Worm (Caenorhabditis elegans) whole organism, young adult: ENCODE data around the gene C01B9.4.

Source experiments
- ama-1 ChIP-seq, 3 experiments: fragments of 150-350 bp in 1 of 3; sonication (generic microtip) in 2 of 3; optimal IDR thresholded peaks; 2 replicates each; lab custom pipeline; 2014 to 2018; ENCODE audit warnings: missing biosample characterization in 2 of 3, missing genetic modification characterization in 2 of 3, missing genetic modification reagents in 2 of 3
- ceh-100 ChIP-seq: fragments of 200-800 bp; sonication (Bioruptor generic); IDR thresholded peaks from 2 replicates; pipeline ENCODE4 v1.3.6; 2022; ENCODE audit warnings: missing genetic modification reagents, missing genetic modification characterization, missing compliant biosample characterization
- ceh-91 ChIP-seq: fragments of 200-800 bp; sonication (Bioruptor generic); IDR thresholded peaks from 2 replicates; pipeline ENCODE4 v1.3.6; 2022; ENCODE audit warnings: missing genetic modification reagents, missing genetic modification characterization, missing compliant biosample characterization
- lsy-27 ChIP-seq: sonication (generic microtip); optimal IDR thresholded peaks from 2 replicates; lab custom pipeline; 2017; ENCODE audit warnings: missing genetic modification characterization, mild to moderate bottlenecking, missing compliant biosample characterization, antibody characterized with exemption, missing genotype, borderline replicate concordance; ENCODE audit not compliant: insufficient read depth
- ztf-26 ChIP-seq: sonication (generic microtip); optimal IDR thresholded peaks from 2 replicates; lab custom pipeline; 2017; ENCODE audit warnings: missing genetic modification characterization, missing compliant biosample characterization

DNA sequence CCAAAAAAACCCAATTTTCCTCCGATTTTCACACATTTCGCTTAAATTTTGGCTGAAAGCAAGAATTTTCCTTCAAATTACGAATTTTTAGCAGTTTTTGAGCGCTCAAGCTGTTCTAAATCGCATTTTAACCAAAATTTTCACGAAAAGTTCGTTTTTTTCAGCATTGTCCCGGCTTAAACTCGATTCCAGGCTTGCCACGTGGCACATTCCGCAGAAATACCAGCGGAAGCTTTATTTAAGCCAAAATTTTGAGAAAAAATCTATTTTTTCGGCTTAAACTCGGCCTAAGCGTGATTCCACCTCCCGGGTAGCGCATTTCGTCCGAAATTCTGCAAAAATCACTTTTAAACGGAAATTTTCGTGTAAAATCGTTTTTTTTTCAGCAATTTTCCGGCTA, 60.0 kb downstream of the C01B9.4 start:
- TF ChIP-seq lsy-27 (no peak), ceh-100 (GFP tag; lab: Robert Waterston, UW) (peak; percentile 29; the same call in 1 of the 2 replicates), ama-1 (optimal IDR thresholded peaks at IDR 0.05; lab: Kevin White, UChicago) (no peak), ama-1 (GFP tag; optimal IDR thresholded peaks at IDR 0.05; lab: Kevin White, UChicago) (no peak), ztf-26 (tag; lab: Kevin White, UChicago) (no peak), ceh-91 (GFP tag; lab: Robert Waterston, UW) (no peak)
